Worm (Caenorhabditis elegans): ENCODE data around the gene rgr-1.

- TF ChIP-seq fos-1 (tag; optimal IDR thresholded peaks at IDR 0.05) = no peak
- TF ChIP-seq unc-130 (tag; optimal IDR thresholded peaks at IDR 0.05) = no peak
- no peak for TF ChIP-seq mdl-1 (tag; optimal IDR thresholded peaks at IDR 0.05)
- TF ChIP-seq elt-2 (tag; optimal IDR thresholded peaks at IDR 0.05) = no peak
- no peak for TF ChIP-seq irx-1 (tag; optimal IDR thresholded peaks at IDR 0.05)
- TF ChIP-seq lir-3 (tag; optimal IDR thresholded peaks at IDR 0.05; ENCODE audit: poor library complexity) = no peak
Observed at ce11 chrIII:9433576-9434107, 40.1 kb downstream of the rgr-1 start, which contains the start of gene cpar-1.
